Fruit fly (Drosophila melanogaster): ENCODE measurements around the gene Pi3K92E.

Gene Pi3K92E

dm6 chr3R:20579816-20580215 lies 54.7 kb downstream of the Pi3K92E start, which contains the start of the genes EloB and Srp14 (continued):
- no peak for TF ChIP-seq GATAe (GFP tag; conservative IDR thresholded peaks at IDR 0.05)
- peak; percentile 90 for TF ChIP-seq CG17829 (tag; optimal IDR thresholded peaks at IDR 0.05)
- no peak for TF ChIP-seq Jarid2 (GFP tag; optimal IDR thresholded peaks at IDR 0.05)
- TF ChIP-seq usp (GFP tag; optimal IDR thresholded peaks at IDR 0.05): no peak
- peak; percentile 70 for TF ChIP-seq H2.0 (GFP tag; IDR thresholded peaks at IDR 0.05)
- peak; percentile 69 for TF ChIP-seq CG10209 (GFP tag; optimal IDR thresholded peaks at IDR 0.05)
- peak; percentile 85 for TF ChIP-seq lbe (GFP tag; optimal IDR thresholded peaks at IDR 0.05)
- TF ChIP-seq NC2α (GFP tag; optimal IDR thresholded peaks at IDR 0.05): peak; percentile 20
- TF ChIP-seq pfk (GFP tag; optimal IDR thresholded peaks at IDR 0.05): no peak
- 0 out of 3 replicates have a peak, but pooled peaks have one; percentile 28 for TF ChIP-seq CG6175 (GFP tag; IDR thresholded peaks at IDR 0.05)
- peak; percentile 73 for TF ChIP-seq CG17385 (GFP tag; optimal IDR thresholded peaks at IDR 0.05)
- TF ChIP-seq CG12942 (GFP tag; optimal IDR thresholded peaks at IDR 0.05): peak; percentile 78
- TF ChIP-seq CG31365 (tag; optimal IDR thresholded peaks at IDR 0.05): peak; percentile 42
- peak; percentile 83 for TF ChIP-seq CG17361 (GFP tag; IDR thresholded peaks at IDR 0.05)
- peak; percentile 71 for TF ChIP-seq CG10654 (GFP tag; optimal IDR thresholded peaks at IDR 0.05)
- TF ChIP-seq kni (GFP tag; optimal IDR thresholded peaks at IDR 0.05): peak; percentile 54
- TF ChIP-seq Usf (GFP tag; optimal IDR thresholded peaks at IDR 0.05): peak; percentile 19
- peak; percentile 96 for TF ChIP-seq CG7928 (GFP tag; optimal IDR thresholded peaks at IDR 0.05)
- no peak for TF ChIP-seq CG15269 (tag; optimal IDR thresholded peaks at IDR 0.05)
- no peak for TF ChIP-seq Rx (GFP tag; IDR thresholded peaks at IDR 0.05)
- TF ChIP-seq CG1647 (GFP tag; optimal IDR thresholded peaks at IDR 0.05): peak; percentile 83
- TF ChIP-seq Sin3A (optimal IDR thresholded peaks at IDR 0.05): peak; percentile 95
- peak; percentile 97 for TF ChIP-seq CG16813 (GFP tag; IDR thresholded peaks at IDR 0.05; ENCODE audit: partially characterized antibody)
- TF ChIP-seq tin (GFP tag; optimal IDR thresholded peaks at IDR 0.05): peak; percentile 86
- peak; percentile 16 for TF ChIP-seq Hand (GFP tag; optimal IDR thresholded peaks at IDR 0.05)
- TF ChIP-seq CG2129 (GFP tag; IDR thresholded peaks at IDR 0.05; ENCODE audit: partially characterized antibody): peak; percentile 95
- TF ChIP-seq twi (tag; optimal IDR thresholded peaks at IDR 0.05): peak; percentile 63
- TF ChIP-seq CG11696 (GFP tag; IDR thresholded peaks at IDR 0.05): no peak
- peak; percentile 62; the same call in 1 of the 2 replicates for TF ChIP-seq CG11085 (GFP tag; IDR thresholded peaks at IDR 0.05)
- TF ChIP-seq dysf (GFP tag; IDR thresholded peaks at IDR 0.05): peak; percentile 72; the same call in 2 of the 3 replicates
- peak; percentile 90 for TF ChIP-seq tna (GFP tag; IDR thresholded peaks at IDR 0.05; ENCODE audit: partially characterized antibody)
- peak; percentile 74 for TF ChIP-seq CG11695 (GFP tag; IDR thresholded peaks at IDR 0.05)
- TF ChIP-seq CG17612 (GFP tag; IDR thresholded peaks at IDR 0.05): peak; percentile 40; the same call in 1 of the 2 replicates
- no peak for TF ChIP-seq CG11504 (tag; optimal IDR thresholded peaks at IDR 0.05)
- peak; percentile 87 for TF ChIP-seq CG15696 (tag; optimal IDR thresholded peaks at IDR 0.05)
- no peak for TF ChIP-seq Gsc (GFP tag; IDR thresholded peaks at IDR 0.05)
- TF ChIP-seq CG2116 (GFP tag; optimal IDR thresholded peaks at IDR 0.05): peak; percentile 85
- TF ChIP-seq emc (GFP tag; optimal IDR thresholded peaks at IDR 0.05): peak; percentile 48
- TF ChIP-seq so (GFP tag; IDR thresholded peaks at IDR 0.05): peak; percentile 49; the same call in 2 of the 3 replicates
- peak; percentile 89 for TF ChIP-seq slbo (GFP tag; IDR thresholded peaks at IDR 0.05)
- peak; percentile 69 for TF ChIP-seq CG4820 (GFP tag; optimal IDR thresholded peaks at IDR 0.05)
- TF ChIP-seq MBD-R2 (GFP tag; IDR thresholded peaks at IDR 0.05): peak; percentile 90
- TF ChIP-seq Scr (GFP tag; IDR thresholded peaks at IDR 0.05; ENCODE audit: partially characterized antibody): peak; percentile 98
- peak; percentile 68 for TF ChIP-seq CG33557 (GFP tag; optimal IDR thresholded peaks at IDR 0.05)
- TF ChIP-seq HLH3B (GFP tag; IDR thresholded peaks at IDR 0.05): peak; percentile 63
- peak in 1 of 3 experiments; percentile 77 for TF ChIP-seq lola (GFP tag; optimal IDR thresholded peaks at IDR 0.05)
- TF ChIP-seq BEAF-32 (GFP tag; optimal IDR thresholded peaks at IDR 0.05): peak; percentile 99
- peak; percentile 80 for TF ChIP-seq Nf-YC (tag; optimal IDR thresholded peaks at IDR 0.05)
- peak; percentile 86 for TF ChIP-seq mam (GFP tag; optimal IDR thresholded peaks at IDR 0.05)
- TF ChIP-seq hkb (optimal IDR thresholded peaks at IDR 0.05): peak; percentile 43
- TF ChIP-seq hkb (GFP tag; IDR thresholded peaks at IDR 0.05): peak; percentile 78

Measured in whole organism, embryonic.